Worm (Caenorhabditis elegans): ENCODE data around the gene Y48A6B.8.

DNA sequence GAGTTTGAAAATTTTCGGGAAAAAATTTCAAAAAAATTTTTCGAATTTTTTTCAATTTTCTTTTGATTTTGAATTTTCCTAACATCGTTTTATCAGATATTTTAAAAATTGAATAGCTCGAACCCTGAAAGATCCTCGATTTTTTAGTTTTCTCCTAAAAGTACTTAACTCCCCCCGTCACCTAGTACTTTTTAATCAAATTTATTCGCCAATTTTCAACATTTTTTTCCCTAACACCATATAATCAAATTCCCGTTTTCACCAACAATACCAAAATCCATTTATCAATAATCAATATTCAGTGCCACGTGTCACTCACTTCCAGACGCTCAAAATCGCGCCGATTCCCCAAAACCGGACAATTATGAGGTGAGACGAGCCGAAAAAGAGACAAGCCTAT lies 17.0 kb downstream of the Y48A6B.8 start, which contains the start of gene kvs-4:
- no peak for TF ChIP-seq ztf-11 (tag; optimal IDR thresholded peaks at IDR 0.05)
- TF ChIP-seq nhr-76 (tag; optimal IDR thresholded peaks at IDR 0.05), result no peak
- no peak for TF ChIP-seq elt-1 (tag; optimal IDR thresholded peaks at IDR 0.05; ENCODE audit: borderline replicate concordance, insufficient read depth)
- TF ChIP-seq snpc-4 (tag; optimal IDR thresholded peaks at IDR 0.05), result no peak
- TF ChIP-seq nhr-12 (tag; optimal IDR thresholded peaks at IDR 0.05), result no peak
- no peak for TF ChIP-seq mls-2 (tag; optimal IDR thresholded peaks at IDR 0.05)
- TF ChIP-seq tbx-8 (GFP tag; optimal IDR thresholded peaks at IDR 0.05), result no peak
- TF ChIP-seq mep-1 (tag; optimal IDR thresholded peaks at IDR 0.05), result no peak
- TF ChIP-seq elt-3 (tag; optimal IDR thresholded peaks at IDR 0.05), result no peak
- no peak for TF ChIP-seq lsy-2 (tag; optimal IDR thresholded peaks at IDR 0.05)
- no peak for TF ChIP-seq blmp-1 (tag; optimal IDR thresholded peaks at IDR 0.05)
- no peak for TF ChIP-seq sem-2 (GFP tag; optimal IDR thresholded peaks at IDR 0.05)
- TF ChIP-seq lin-32 (GFP tag; optimal IDR thresholded peaks at IDR 0.05), result no peak
- TF ChIP-seq cnd-1 (tag; optimal IDR thresholded peaks at IDR 0.05), result no peak

Measured in whole organism, mixed stage, embryonic.